Fruit fly (Drosophila melanogaster): ENCODE results near the gene sens-2.
A peak's percentile ranks its signal among the peaks of the same experiment; 100 is the strongest.

sens-2 gene

DNA sequence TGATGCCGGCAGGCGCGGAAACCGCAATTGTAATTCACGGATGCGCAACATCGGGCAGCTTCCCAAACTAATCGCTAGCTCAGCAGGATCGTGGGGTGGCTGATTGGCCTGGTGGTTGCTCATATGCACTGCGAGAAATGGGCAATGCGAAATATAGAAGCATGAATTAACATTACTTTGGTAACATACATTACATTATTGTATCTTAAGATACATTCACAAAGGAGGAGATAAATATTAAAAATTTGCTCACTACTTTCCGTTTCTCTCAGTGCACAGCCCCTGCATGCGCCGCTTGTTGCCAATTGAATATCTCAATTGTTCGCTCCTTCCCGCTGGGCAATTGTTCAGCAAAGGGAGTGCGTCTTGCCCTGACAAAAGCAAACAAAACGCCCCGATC, 19.6 kb downstream of the sens-2 start:
- no peak for TF ChIP-seq CTCF (optimal IDR thresholded peaks at IDR 0.05)
- no peak for TF ChIP-seq CG8478 (optimal IDR thresholded peaks at IDR 0.05)

DNA sequence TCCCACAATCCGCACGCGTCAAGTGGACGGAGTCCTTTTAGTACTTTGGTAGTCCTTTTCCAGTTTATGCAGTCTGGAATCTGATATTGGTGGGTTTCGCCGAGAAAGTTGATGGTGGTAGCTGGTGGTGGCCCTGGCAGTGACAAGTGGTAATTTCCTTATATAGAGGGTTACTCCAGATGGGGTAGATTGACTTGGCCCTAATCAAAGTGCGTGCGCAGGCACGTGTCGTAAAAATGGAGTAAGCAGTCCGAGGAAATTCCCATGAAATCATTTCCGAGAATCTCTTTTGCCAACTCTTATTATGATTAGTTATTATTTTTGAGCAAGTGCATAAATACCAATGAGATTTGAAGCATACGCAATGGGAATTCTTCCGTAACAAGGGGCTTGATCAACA, 21.7 kb downstream of the sens-2 start:
- TF ChIP-seq CG8478 (optimal IDR thresholded peaks at IDR 0.05) (no peak), CTCF (optimal IDR thresholded peaks at IDR 0.05) (no peak)

dm6 chr2L:6850963-6851362, 29.2 kb downstream of the sens-2 start:
- TF ChIP-seq CTCF (optimal IDR thresholded peaks at IDR 0.05) (no peak), CG8478 (optimal IDR thresholded peaks at IDR 0.05) (no peak)

dm6 chr2L:6851963-6852671, 30.4 kb downstream of the sens-2 start, which contains the start of gene Rca1:
TSS of gene Rca1 (plus strand) at chr2L:6852315.
- TF ChIP-seq CTCF (optimal IDR thresholded peaks at IDR 0.05) (peak; percentile 68 to 70), CG8478 (optimal IDR thresholded peaks at IDR 0.05) (no peak)

- TF ChIP-seq CG8478 (optimal IDR thresholded peaks at IDR 0.05): no peak
- TF ChIP-seq CTCF (optimal IDR thresholded peaks at IDR 0.05): peak; percentile 36 to 52
These were observed 32.2 kb downstream of the sens-2 start for dm6 chr2L:6853917-6854316.

DNA sequence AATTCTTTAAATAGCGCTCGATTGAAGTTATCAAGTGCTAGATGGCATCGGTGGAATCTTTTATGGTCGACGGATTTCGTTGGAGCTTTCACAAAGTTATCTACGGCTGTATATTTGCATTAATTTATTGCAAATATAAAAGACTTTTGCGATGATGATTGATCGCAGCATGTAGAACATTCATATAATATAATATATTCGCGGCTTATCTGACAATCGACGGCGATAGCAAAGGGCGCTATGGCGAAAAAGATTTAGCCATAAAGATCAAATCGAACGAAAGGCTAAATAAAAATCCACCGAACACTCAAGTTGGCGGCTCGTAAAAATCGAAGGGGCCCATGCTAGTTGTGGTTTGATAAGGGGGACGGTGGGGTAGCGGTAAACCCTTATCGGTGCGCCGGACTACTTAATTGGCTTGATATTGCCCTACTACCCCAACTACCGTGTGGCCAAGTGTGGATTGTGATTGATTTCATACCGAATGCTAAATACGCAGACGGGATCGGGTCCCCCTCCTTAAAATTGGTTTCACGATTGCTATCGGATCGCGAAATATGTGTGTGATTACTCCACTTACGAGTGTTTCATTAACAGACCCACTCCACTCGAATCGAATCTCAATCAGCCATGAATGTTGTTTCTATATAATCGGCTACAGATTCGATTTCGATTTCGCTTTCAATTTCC, 46.6 kb downstream of the sens-2 start:
- TF ChIP-seq CG8478 (optimal IDR thresholded peaks at IDR 0.05) (no peak), CTCF (optimal IDR thresholded peaks at IDR 0.05) (no peak)

dm6 chr2L:6870289-6870688, 48.6 kb downstream of the sens-2 start, which contains the start of gene Nha1:
TSS of gene Nha1 (minus strand) at chr2L:6870389.
- no peak for TF ChIP-seq CTCF (optimal IDR thresholded peaks at IDR 0.05)
- TF ChIP-seq CG8478 (optimal IDR thresholded peaks at IDR 0.05): no peak

DNA sequence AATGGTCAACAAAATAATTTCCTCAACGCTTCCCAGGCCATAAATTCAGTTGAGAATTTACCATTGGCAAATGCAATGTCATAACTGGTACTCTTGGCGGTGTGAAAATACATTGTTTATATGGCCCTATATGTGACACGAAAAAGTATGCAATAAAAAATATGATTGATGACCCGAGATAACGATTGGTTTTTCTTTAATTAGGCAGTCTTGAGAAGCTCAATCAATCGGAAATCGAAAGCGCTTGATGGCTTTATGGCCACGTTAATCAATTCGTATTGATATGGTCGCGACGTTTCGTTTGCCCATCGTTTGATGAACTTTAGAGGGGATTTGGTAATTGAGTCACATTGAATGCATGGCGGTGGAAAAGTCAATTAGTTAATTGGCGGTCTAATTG, 49.0 kb downstream of the sens-2 start:
- TF ChIP-seq CTCF (optimal IDR thresholded peaks at IDR 0.05) (no peak), CG8478 (optimal IDR thresholded peaks at IDR 0.05) (no peak)

dm6 chr2L:6874006-6874405, 52.3 kb downstream of the sens-2 start:
- TF ChIP-seq CTCF (optimal IDR thresholded peaks at IDR 0.05) (no peak), CG8478 (optimal IDR thresholded peaks at IDR 0.05) (no peak)

- TF ChIP-seq CTCF (optimal IDR thresholded peaks at IDR 0.05) (no peak), CG8478 (optimal IDR thresholded peaks at IDR 0.05) (no peak)
These were observed 52.9 kb downstream of the sens-2 start, which contains the start of gene Nlg2 for dm6 chr2L:6874526-6875198. TSS of gene Nlg2 (plus strand) at chr2L:6874900.
